Worm (Caenorhabditis elegans): ENCODE measurements around the gene ubh-2.
A peak's percentile ranks its signal among the peaks of the same experiment; 100 is the strongest.

Gene ubh-2

ce11 chrV:6492497-6492896 is 17.1 kb downstream of the ubh-2 start (continued):
- no peak for TF ChIP-seq ztf-11 (tag; optimal IDR thresholded peaks at IDR 0.05)
- TF ChIP-seq R02D3.7 (tag; optimal IDR thresholded peaks at IDR 0.05), result no peak
- TF ChIP-seq hlh-11 (tag; optimal IDR thresholded peaks at IDR 0.05), result peak; percentile 58
- no peak for TF ChIP-seq F44E2.7 (GFP tag; IDR thresholded peaks at IDR 0.05)
- TF ChIP-seq snpc-1.2 (GFP tag; IDR thresholded peaks at IDR 0.05), result no peak
- TF ChIP-seq ZK337.2 (GFP tag; IDR thresholded peaks at IDR 0.05), result no peak
- no peak for TF ChIP-seq nhr-41 (GFP tag; IDR thresholded peaks at IDR 0.05)
- TF ChIP-seq Y5F2A.4 (GFP tag; optimal IDR thresholded peaks at IDR 0.05), result no peak
- TF ChIP-seq ceh-82 (tag; optimal IDR thresholded peaks at IDR 0.05), result no peak
- no peak for TF ChIP-seq Y75B8A.6 (GFP tag; IDR thresholded peaks at IDR 0.05)
- TF ChIP-seq nhr-102 (tag; optimal IDR thresholded peaks at IDR 0.05), result no peak
- peak in 1 of 2 experiments; percentile 96 for TF ChIP-seq unc-62 (GFP tag; optimal IDR thresholded peaks at IDR 0.05 in 1 of 2)
- no peak for TF ChIP-seq unc-62 (tag; optimal IDR thresholded peaks at IDR 0.05)
- no peak for TF ChIP-seq lir-3 (tag; optimal IDR thresholded peaks at IDR 0.05)
- no peak for TF ChIP-seq ces-1 (GFP tag; optimal IDR thresholded peaks at IDR 0.05)
- TF ChIP-seq mdl-1 (tag; optimal IDR thresholded peaks at IDR 0.05), result peak in 1 of 2 experiments; percentile 8
- TF ChIP-seq mes-2 (tag; optimal IDR thresholded peaks at IDR 0.05; ENCODE audit: poor library complexity, severe bottlenecking), result no peak
- TF ChIP-seq nhr-42 (GFP tag; IDR thresholded peaks at IDR 0.05), result no peak
- TF ChIP-seq nhr-25 (tag; optimal IDR thresholded peaks at IDR 0.05; ENCODE audit: borderline replicate concordance, insufficient read depth), result no peak
- no peak for TF ChIP-seq ceh-28 (tag; optimal IDR thresholded peaks at IDR 0.05)
- TF ChIP-seq fos-1 (tag; optimal IDR thresholded peaks at IDR 0.05), result no peak

- TF ChIP-seq ceh-62 (tag; optimal IDR thresholded peaks at IDR 0.05), result no peak
- no peak for TF ChIP-seq R02D3.7 (tag; optimal IDR thresholded peaks at IDR 0.05)
- TF ChIP-seq mep-1 (tag; optimal IDR thresholded peaks at IDR 0.05), result peak; percentile 55
- TF ChIP-seq zag-1 (tag; optimal IDR thresholded peaks at IDR 0.05), result no peak
- TF ChIP-seq lir-3 (tag; optimal IDR thresholded peaks at IDR 0.05), result no peak
- 0 out of 2 replicates have a peak, but pooled peaks have one; percentile 11 for TF ChIP-seq php-3 (GFP tag; IDR thresholded peaks at IDR 0.05)
- no peak for TF ChIP-seq hif-1 (tag; optimal IDR thresholded peaks at IDR 0.05)
- no peak for TF ChIP-seq dmd-8 (GFP tag; IDR thresholded peaks at IDR 0.05)
- TF ChIP-seq nhr-77 (tag; optimal IDR thresholded peaks at IDR 0.05), result peak; percentile 70
- TF ChIP-seq nhr-28 (tag; optimal IDR thresholded peaks at IDR 0.05), result peak; percentile 80
- TF ChIP-seq aha-1 (tag), result peak; percentile 77
- no peak for TF ChIP-seq nhr-42 (GFP tag; IDR thresholded peaks at IDR 0.05)
- peak; percentile 50 for TF ChIP-seq nhr-48 (tag; optimal IDR thresholded peaks at IDR 0.05)
- TF ChIP-seq hmg-1.1 (GFP tag; IDR thresholded peaks at IDR 0.05), result no peak
- peak; percentile 89 for TF ChIP-seq dve-1 (tag; optimal IDR thresholded peaks at IDR 0.05; ENCODE audit: insufficient read depth)
- peak; percentile 6 for TF ChIP-seq lin-13 (GFP tag; optimal IDR thresholded peaks at IDR 0.05)
- TF ChIP-seq nhr-6 (tag; optimal IDR thresholded peaks at IDR 0.05), result peak; percentile 43
- no peak for TF ChIP-seq skn-1 (tag; optimal IDR thresholded peaks at IDR 0.05)
- peak; percentile 7 for TF ChIP-seq duxl-1 (tag; optimal IDR thresholded peaks at IDR 0.05; ENCODE audit: poor library complexity)
- peak; percentile 84 for TF ChIP-seq dmd-6 (GFP tag; IDR thresholded peaks at IDR 0.05)
- TF ChIP-seq mdl-1 (tag; optimal IDR thresholded peaks at IDR 0.05), result peak in 1 of 2 experiments; percentile 17
- peak; percentile 65 for TF ChIP-seq hlh-11 (tag; optimal IDR thresholded peaks at IDR 0.05)
- no peak for TF ChIP-seq nhr-41 (GFP tag; IDR thresholded peaks at IDR 0.05)
- TF ChIP-seq daf-16 (GFP tag; optimal IDR thresholded peaks at IDR 0.05), result no peak
- peak; percentile 62 for TF ChIP-seq daf-16 (tag; optimal IDR thresholded peaks at IDR 0.05)
- peak; percentile 92 for TF ChIP-seq pqm-1 (tag; optimal IDR thresholded peaks at IDR 0.05)
- TF ChIP-seq ztf-7 (tag; optimal IDR thresholded peaks at IDR 0.05), result no peak
- TF ChIP-seq snpc-4 (tag; optimal IDR thresholded peaks at IDR 0.05), result no peak
- no peak for TF ChIP-seq mxl-3 (GFP tag; optimal IDR thresholded peaks at IDR 0.05)
- no peak for TF ChIP-seq saeg-2 (GFP tag; IDR thresholded peaks at IDR 0.05)
- TF ChIP-seq egl-43 (GFP tag; IDR thresholded peaks at IDR 0.05), result no peak
- no peak for TF ChIP-seq arid-1 (GFP tag; conservative IDR thresholded peaks at IDR 0.05)
- TF ChIP-seq daf-19 (GFP tag; conservative IDR thresholded peaks at IDR 0.05), result no peak
- TF ChIP-seq mdt-29 (GFP tag; IDR thresholded peaks at IDR 0.05), result peak; percentile 57; the same call in 1 of the 2 replicates
- peak; percentile 8; the same call in 1 of the 2 replicates for TF ChIP-seq pha-4 (GFP tag; IDR thresholded peaks at IDR 0.05)
- no peak for TF ChIP-seq pha-4 (tag; optimal IDR thresholded peaks at IDR 0.05)
These were observed 20.8 kb downstream of the ubh-2 start, which contains the start of gene lec-10 for ce11 chrV:6488849-6489248. Gene lec-10 (minus strand): TSS chrV:6489120.
